Fruit fly (Drosophila melanogaster) whole organism: ENCODE data around the gene CG12991.

Experiments
- CG8478 ChIP-seq: fragments of >200 bp; optimal IDR thresholded peaks from 2 replicates; lab custom pipeline; 2018; ENCODE audit warnings: inconsistent platforms
- Dll ChIP-seq: fragments of >200 bp; optimal IDR thresholded peaks from 2 replicates; lab custom pipeline; 2017
- EcR ChIP-seq, 2 experiments: fragments of >200 bp; optimal IDR thresholded peaks; 2 replicates each; lab custom pipeline; 2017; ENCODE audit warnings: missing biosample characterization in 2 of 2, missing genetic modification characterization in 2 of 2, missing genetic modification reagents in 2 of 2
- pan ChIP-seq: fragments of >200 bp; optimal IDR thresholded peaks from 2 replicates; lab custom pipeline; 2017
- psq ChIP-seq: fragments of >200 bp; optimal IDR thresholded peaks from 2 replicates; lab custom pipeline; 2017
- usp ChIP-seq: fragments of >200 bp; optimal IDR thresholded peaks from 2 replicates; lab custom pipeline; 2017; ENCODE audit warnings: missing biosample characterization, missing genetic modification characterization, mixed read lengths

DNA sequence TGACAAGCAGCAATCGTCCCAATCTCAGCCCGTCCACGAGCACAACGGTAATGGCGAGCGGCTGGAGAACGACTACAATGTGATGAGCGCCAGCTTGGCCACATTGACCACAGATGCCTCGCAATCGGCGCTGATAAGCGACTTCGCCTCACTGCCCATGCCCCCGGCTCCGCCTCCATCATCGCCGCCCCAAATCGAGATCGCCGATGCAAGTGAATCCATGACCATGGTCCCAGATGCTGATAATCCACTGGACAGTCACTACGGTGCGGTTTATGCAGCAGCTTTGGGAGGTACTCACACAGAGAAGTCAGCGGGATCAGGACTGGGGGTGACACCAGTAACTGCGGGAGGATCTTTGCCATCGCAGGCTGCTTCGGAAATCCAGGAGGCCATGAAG, 22.8 kb downstream of the CG12991 start:
- no peak for TF ChIP-seq psq (lab: Kevin White, UChicago)
- no peak for TF ChIP-seq CG8478 (lab: Kevin White, UChicago)
- no peak for TF ChIP-seq usp (GFP tag; lab: Kevin White, UChicago)
- no peak for TF ChIP-seq Dll (lab: Kevin White, UChicago)
- no peak for TF ChIP-seq pan (lab: Kevin White, UChicago)
- no peak for TF ChIP-seq EcR (GFP tag; optimal IDR thresholded peaks at IDR 0.05; lab: Kevin White, UChicago)
